Worm (Caenorhabditis elegans): ENCODE data around the gene F20E11.18.
"Not testable (repeated sequence)": the region's sequence is repeated elsewhere in the genome, so short reads cannot be mapped to it uniquely, and the experiment has no call there.

ce11 chrV:17464278-17464677 lies 27.9 kb upstream of the F20E11.18 start, which contains the start of gene F20E11.7:
- TF ChIP-seq ztf-22 (GFP tag; optimal IDR thresholded peaks at IDR 0.05); sdz-38 (tag; optimal IDR thresholded peaks at IDR 0.05); lir-1 (GFP tag; conservative IDR thresholded peaks at IDR 0.05); attf-5 (GFP tag; optimal IDR thresholded peaks at IDR 0.05): not testable (repeated sequence)

Data from whole organism, young adult.